Comparison of ENCODE assay signal across 2 fruit fly cellular contexts in genomic region chrX:3730879-3731278, dm6.
TF ChIP-seq lines count a peak whose summit lies in the region.

No protein-coding gene starts in this region.

TF ChIP-seq in whole organism, embryonic, 481 proteins besides CTCF, POLR2A, EP300 and RAD21 (continued from another document):
- TF ChIP-seq vvl (GFP tag; IDR thresholded peaks at IDR 0.05; lab: Robert Waterston, UW) (peak; percentile 42; the same call in 1 of the 2 replicates), CG14014 (GFP tag; IDR thresholded peaks at IDR 0.05; lab: Robert Waterston, UW) (0 out of 2 replicates have a peak, but pooled peaks have one; percentile 21), CG6175 (GFP tag; IDR thresholded peaks at IDR 0.05; lab: Robert Waterston, UW) (no peak), CG10366 (GFP tag; IDR thresholded peaks at IDR 0.05; lab: Robert Waterston, UW) (peak; percentile 30; the same call in 1 of the 2 replicates), Med (GFP tag; lab: Kevin White, UChicago) (peak; percentile 77), CG13287 (GFP tag; IDR thresholded peaks at IDR 0.05; lab: Robert Waterston, UW; ENCODE audit: partially characterized antibody) (no peak), CG18599 (GFP tag; optimal IDR thresholded peaks at IDR 0.05; lab: Kevin White, UChicago) (peak; percentile 45), HLH3B (GFP tag; IDR thresholded peaks at IDR 0.05; lab: Robert Waterston, UW) (0 out of 2 replicates have a peak, but pooled peaks have one; percentile 27), hkb (optimal IDR thresholded peaks at IDR 0.05; lab: Kevin White, UChicago) (peak; percentile 11), hkb (GFP tag; IDR thresholded peaks at IDR 0.05; lab: Robert Waterston, UW) (0 out of 2 replicates have a peak, but pooled peaks have one; percentile 33), bab2 (GFP tag; optimal IDR thresholded peaks at IDR 0.05; lab: Kevin White, UChicago) (no peak), Ptx1 (GFP tag; IDR thresholded peaks at IDR 0.05; lab: Robert Waterston, UW) (peak; percentile 36; the same call in 1 of the 2 replicates), Oli (tag; optimal IDR thresholded peaks at IDR 0.05; lab: Kevin White, UChicago) (peak; percentile 6), scrt (GFP tag; optimal IDR thresholded peaks at IDR 0.05; lab: Kevin White, UChicago) (peak; percentile 10), pan (optimal IDR thresholded peaks at IDR 0.05; lab: Kevin White, UChicago) (no peak), pan (GFP tag; optimal IDR thresholded peaks at IDR 0.05 in 1 of 2, IDR thresholded peaks at IDR 0.05 in 1 of 2) (peak in 1 of 2 experiments; percentile 20), CG2678 (tag; optimal IDR thresholded peaks at IDR 0.05; lab: Kevin White, UChicago) (peak; percentile 25), gem (tag; optimal IDR thresholded peaks at IDR 0.05; lab: Kevin White, UChicago) (peak; percentile 33), CG15269 (tag; optimal IDR thresholded peaks at IDR 0.05; lab: Kevin White, UChicago) (peak; percentile 7), lab (GFP tag; optimal IDR thresholded peaks at IDR 0.05; lab: Kevin White, UChicago) (peak; percentile 55), CG42726 (GFP tag; IDR thresholded peaks at IDR 0.05; lab: Robert Waterston, UW; ENCODE audit: partially characterized antibody) (no peak), Mad (GFP tag; optimal IDR thresholded peaks at IDR 0.05; lab: Kevin White, UChicago) (no peak), Fer3 (tag; optimal IDR thresholded peaks at IDR 0.05; lab: Kevin White, UChicago) (peak; percentile 5), CG1603 (tag; optimal IDR thresholded peaks at IDR 0.05; lab: Kevin White, UChicago) (peak; percentile 14), Meics (GFP tag; optimal IDR thresholded peaks at IDR 0.05; lab: Kevin White, UChicago) (peak; percentile 21), CG11504 (tag; optimal IDR thresholded peaks at IDR 0.05; lab: Kevin White, UChicago) (peak; percentile 42), E2f1 (GFP tag; IDR thresholded peaks at IDR 0.05; lab: Robert Waterston, UW) (no peak), CG9817 (tag; optimal IDR thresholded peaks at IDR 0.05; lab: Kevin White, UChicago) (peak; percentile 11), CG2120 (GFP tag; optimal IDR thresholded peaks at IDR 0.05; lab: Kevin White, UChicago) (peak; percentile 43), grau (tag; optimal IDR thresholded peaks at IDR 0.05; lab: Kevin White, UChicago) (peak; percentile 9), CG11247 (GFP tag; IDR thresholded peaks at IDR 0.05; lab: Robert Waterston, UW) (peak; percentile 14; the same call in 1 of the 2 replicates), ewg (GFP tag; optimal IDR thresholded peaks at IDR 0.05; lab: Kevin White, UChicago) (no peak), onecut (GFP tag; IDR thresholded peaks at IDR 0.05; lab: Robert Waterston, UW) (peak; percentile 7; the same call in 1 of the 2 replicates), Atf3 (GFP tag; optimal IDR thresholded peaks at IDR 0.05; lab: Kevin White, UChicago) (no peak), CG8290 (GFP tag; optimal IDR thresholded peaks at IDR 0.05; lab: Kevin White, UChicago) (no peak), CG8290 (tag; optimal IDR thresholded peaks at IDR 0.05; lab: Kevin White, UChicago) (peak in 1 of 2 experiments; percentile 6), Ets65A (GFP tag; lab: Kevin White, UChicago) (peak; percentile 67), dmrt99B (tag; optimal IDR thresholded peaks at IDR 0.05; lab: Kevin White, UChicago) (peak; percentile 37), CG32532 (GFP tag; IDR thresholded peaks at IDR 0.05; lab: Robert Waterston, UW) (0 out of 2 replicates have a peak, but pooled peaks have one; percentile 20), CG7839 (tag; optimal IDR thresholded peaks at IDR 0.05; lab: Kevin White, UChicago) (peak; percentile 39), dysf (GFP tag; IDR thresholded peaks at IDR 0.05; lab: Robert Waterston, UW) (peak; percentile 26; the same call in 2 of the 3 replicates), CG2129 (GFP tag; IDR thresholded peaks at IDR 0.05; lab: Robert Waterston, UW; ENCODE audit: partially characterized antibody) (no peak)

TF ChIP-seq in whole organism, prepupa, 60 proteins besides CTCF, POLR2A, EP300 and RAD21 (continued from another document):
- TF ChIP-seq CG3919 (GFP tag; optimal IDR thresholded peaks at IDR 0.05; lab: Kevin White, UChicago) (no peak), dac (GFP tag; optimal IDR thresholded peaks at IDR 0.05; lab: Kevin White, UChicago) (no peak), salr (GFP tag; optimal IDR thresholded peaks at IDR 0.05; lab: Kevin White, UChicago) (no peak), ss (GFP tag; optimal IDR thresholded peaks at IDR 0.05; lab: Kevin White, UChicago) (peak in 1 of 2 experiments; percentile 28), lz (GFP tag; optimal IDR thresholded peaks at IDR 0.05; lab: Kevin White, UChicago) (no peak), eg (GFP tag; IDR thresholded peaks at IDR 0.05; lab: Robert Waterston, UW) (peak; percentile 61; the same call in 2 of the 3 replicates)
